Worm (Caenorhabditis elegans) whole organism, L1 larva: Measurements from ENCODE around the gene him-10.
A peak's percentile ranks its signal among the peaks of the same experiment; 100 is the strongest.

Experiments
- Y116A8C.19 ChIP-seq: sonication (generic microtip); optimal IDR thresholded peaks from 2 replicates; lab custom pipeline; 2016; ENCODE audit warnings: missing compliant biosample characterization, missing genetic modification characterization, borderline replicate concordance
- aly-2 ChIP-seq: fragments of 150-350 bp; optimal IDR thresholded peaks from 2 replicates; lab custom pipeline; 2014; ENCODE audit warnings: missing biosample characterization, missing genetic modification characterization
- ama-1 ChIP-seq: fragments of 150-350 bp; optimal IDR thresholded peaks from 2 replicates; lab custom pipeline; 2014
- blmp-1 ChIP-seq: fragments of 150-350 bp; optimal IDR thresholded peaks from 2 replicates; lab custom pipeline; 2014; ENCODE audit warnings: missing biosample characterization, missing genetic modification characterization
- ceh-63 ChIP-seq: fragments of 200-800 bp; sonication (Bioruptor generic); optimal IDR thresholded peaks from 2 replicates; lab custom pipeline; 2018; ENCODE audit warnings: mild to moderate bottlenecking, missing genetic modification characterization, missing compliant biosample characterization
- ceh-82 ChIP-seq, 3 experiments: fragments of 150-350 bp in 1 of 3; sonication (generic microtip) in 2 of 3; optimal IDR thresholded peaks; 2 replicates each; lab custom pipeline; 2014 to 2017; ENCODE audit warnings: missing biosample characterization in 3 of 3, missing genetic modification characterization in 3 of 3
- ceh-90 ChIP-seq: sonication (generic microtip); optimal IDR thresholded peaks from 2 replicates; lab custom pipeline; 2016; ENCODE audit warnings: missing genetic modification characterization, missing compliant biosample characterization
- dpl-1 ChIP-seq, 3 experiments: fragments of 150-350 bp in 2 of 3; sonication (generic microtip) in 1 of 3; optimal IDR thresholded peaks; 2 replicates each; lab custom pipeline; 2014 to 2017; ENCODE audit warnings: missing biosample characterization in 3 of 3, missing genetic modification characterization in 3 of 3, missing genetic modification reagents in 3 of 3
- dsc-1 ChIP-seq: sonication (generic microtip); optimal IDR thresholded peaks from 2 replicates; lab custom pipeline; 2016; ENCODE audit warnings: mild to moderate bottlenecking, missing genetic modification characterization, missing compliant biosample characterization
- efl-1 ChIP-seq, 4 experiments: fragments of 150-350 bp; optimal IDR thresholded peaks in 3 of 4; peaks in 1 of 4; 1 replicate in 1 of 4; 2 replicates in 3 of 4; lab custom pipeline; 2014; ENCODE audit warnings: missing biosample characterization in 2 of 4, missing genetic modification characterization in 2 of 4, missing genetic modification reagents in 2 of 4
- egl-13 ChIP-seq: sonication (generic microtip); optimal IDR thresholded peaks from 2 replicates; lab custom pipeline; 2016; ENCODE audit warnings: missing genotype, missing genetic modification reagents, missing genetic modification characterization, missing compliant biosample characterization
- elt-2 ChIP-seq: sonication (generic microtip); optimal IDR thresholded peaks from 2 replicates; lab custom pipeline; 2016; ENCODE audit warnings: missing genetic modification characterization, mild to moderate bottlenecking, inconsistent platforms, missing compliant biosample characterization, missing genetic modification reagents
- elt-3 ChIP-seq, 6 experiments: fragments of 150-350 bp in 1 of 6; sonication (generic microtip); optimal IDR thresholded peaks; 2 replicates each; lab custom pipeline; 2017 to 2018; ENCODE audit warnings: missing biosample characterization in 6 of 6, missing genetic modification characterization in 6 of 6, inconsistent platforms in 1 of 6
- fkh-10 ChIP-seq: sonication (generic microtip); optimal IDR thresholded peaks from 2 replicates; lab custom pipeline; 2017; ENCODE audit warnings: missing biosample characterization, missing genetic modification reagents, missing genetic modification characterization
- fkh-4 ChIP-seq: sonication (generic microtip); optimal IDR thresholded peaks from 2 replicates; lab custom pipeline; 2016; ENCODE audit warnings: missing compliant biosample characterization, missing genetic modification characterization, borderline replicate concordance
- hlh-4 ChIP-seq: sonication (generic microtip); optimal IDR thresholded peaks from 2 replicates; lab custom pipeline; 2016; ENCODE audit warnings: mild to moderate bottlenecking, missing genetic modification characterization, missing compliant biosample characterization
- hpl-2 ChIP-seq: fragments of 150-350 bp; optimal IDR thresholded peaks from 2 replicates; lab custom pipeline; 2014; ENCODE audit warnings: missing biosample characterization, missing genetic modification reagents, missing genetic modification characterization
- lin-14 ChIP-seq: fragments of 200-800 bp; sonication (Bioruptor generic); optimal IDR thresholded peaks from 2 replicates; lab custom pipeline; 2018; ENCODE audit warnings: mild to moderate bottlenecking, missing genetic modification characterization, moderate library complexity, missing compliant biosample characterization
- lin-35 ChIP-seq, 2 experiments: fragments of 150-350 bp; optimal IDR thresholded peaks; 2 replicates each; lab custom pipeline; 2014; ENCODE audit warnings: missing biosample characterization in 2 of 2, missing genetic modification characterization in 2 of 2, missing genetic modification reagents in 2 of 2
- lin-39 ChIP-seq: fragments of 150-350 bp; optimal IDR thresholded peaks from 2 replicates; lab custom pipeline; 2014; ENCODE audit warnings: missing biosample characterization, missing genetic modification reagents, missing genetic modification characterization
- lir-3 ChIP-seq: sonication (generic microtip); optimal IDR thresholded peaks from 2 replicates; lab custom pipeline; 2016; ENCODE audit warnings: mild to moderate bottlenecking, missing genetic modification characterization, moderate library complexity, missing compliant biosample characterization; ENCODE audit not compliant: poor library complexity
- lsy-2 ChIP-seq, 2 experiments: fragments of 150-350 bp; optimal IDR thresholded peaks; 2 replicates each; lab custom pipeline; 2014; ENCODE audit warnings: missing biosample characterization in 2 of 2, missing genetic modification characterization in 2 of 2
- mdl-1 ChIP-seq, 2 experiments: fragments of 150-350 bp; optimal IDR thresholded peaks; 2 replicates each; lab custom pipeline; 2014 to 2017; ENCODE audit warnings: missing biosample characterization in 2 of 2, missing genetic modification characterization in 2 of 2, inconsistent platforms in 1 of 2
- mef-2 ChIP-seq: fragments of 150-350 bp; optimal IDR thresholded peaks from 2 replicates; lab custom pipeline; 2014; ENCODE audit warnings: missing biosample characterization, missing genetic modification characterization
- nhr-19 ChIP-seq: fragments of 200-800 bp; sonication (Bioruptor generic); conservative IDR thresholded peaks from 2 replicates; pipeline ENCODE4 v1.3.6; 2022; ENCODE audit warnings: missing genetic modification characterization, missing compliant biosample characterization
- nhr-20 ChIP-seq: sonication (generic microtip); optimal IDR thresholded peaks from 2 replicates; lab custom pipeline; 2016; ENCODE audit warnings: mild to moderate bottlenecking, missing genetic modification characterization, missing compliant biosample characterization
- nhr-47 ChIP-seq: sonication (generic microtip); optimal IDR thresholded peaks from 2 replicates; lab custom pipeline; 2016; ENCODE audit warnings: mild to moderate bottlenecking, missing genetic modification characterization, moderate library complexity, missing compliant biosample characterization
- nhr-71 ChIP-seq: sonication (generic microtip); optimal IDR thresholded peaks from 2 replicates; lab custom pipeline; 2016; ENCODE audit warnings: mild to moderate bottlenecking, missing genetic modification characterization, moderate library complexity, missing compliant biosample characterization
- nhr-85 ChIP-seq: sonication (generic microtip); peaks from one replicate; lab custom pipeline; 2016; ENCODE audit warnings: missing genetic modification characterization, inconsistent platforms, missing compliant biosample characterization
- nhr-90 ChIP-seq: sonication (generic microtip); optimal IDR thresholded peaks from 2 replicates; lab custom pipeline; 2016; ENCODE audit warnings: mild to moderate bottlenecking, missing genetic modification characterization, missing compliant biosample characterization; ENCODE audit not compliant: poor library complexity
- pqm-1 ChIP-seq: sonication (generic microtip); optimal IDR thresholded peaks from 3 replicates; lab custom pipeline; 2017; ENCODE audit warnings: missing biosample characterization, missing genetic modification characterization
- rnt-1 ChIP-seq: sonication (generic microtip); optimal IDR thresholded peaks from 2 replicates; lab custom pipeline; 2016; ENCODE audit warnings: mild to moderate bottlenecking, missing genetic modification characterization, moderate library complexity, missing compliant biosample characterization
- skn-1 ChIP-seq: fragments of 150-350 bp; optimal IDR thresholded peaks from 2 replicates; lab custom pipeline; 2014; ENCODE audit warnings: missing biosample characterization, missing genetic modification characterization
- snpc-4 ChIP-seq: fragments of 150-350 bp; optimal IDR thresholded peaks from 2 replicates; lab custom pipeline; 2014; ENCODE audit warnings: missing biosample characterization, missing genetic modification characterization
- snu-23 ChIP-seq: sonication (generic microtip); optimal IDR thresholded peaks from 2 replicates; lab custom pipeline; 2016; ENCODE audit warnings: missing genetic modification characterization, missing compliant biosample characterization
- sox-4 ChIP-seq: sonication (generic microtip); optimal IDR thresholded peaks from 2 replicates; lab custom pipeline; 2016; ENCODE audit warnings: missing genetic modification characterization, missing compliant biosample characterization
- swsn-7 ChIP-seq: sonication (generic microtip); optimal IDR thresholded peaks from 2 replicates; lab custom pipeline; 2016; ENCODE audit warnings: missing genetic modification characterization, missing compliant biosample characterization
- tbx-2 ChIP-seq: sonication (generic microtip); optimal IDR thresholded peaks from 2 replicates; lab custom pipeline; 2016; ENCODE audit warnings: missing genetic modification characterization, missing compliant biosample characterization
- unc-130 ChIP-seq: fragments of 150-350 bp; optimal IDR thresholded peaks from 2 replicates; lab custom pipeline; 2017; ENCODE audit warnings: missing biosample characterization, missing genetic modification characterization, inconsistent platforms
- unc-30 ChIP-seq: sonication (generic microtip); optimal IDR thresholded peaks from 2 replicates; lab custom pipeline; 2017; ENCODE audit warnings: missing biosample characterization, missing genetic modification characterization
- unc-98 ChIP-seq: fragments of 200-800 bp; sonication (Bioruptor generic); IDR thresholded peaks from 2 replicates; pipeline ENCODE4 v1.3.6; 2022; ENCODE audit warnings: missing genetic modification characterization, missing compliant biosample characterization
- vab-15 ChIP-seq: sonication (generic microtip); optimal IDR thresholded peaks from 2 replicates; lab custom pipeline; 2017; ENCODE audit warnings: missing genotype, mild to moderate bottlenecking, missing genetic modification characterization, missing compliant biosample characterization
- xbp-1 ChIP-seq: sonication (generic microtip); optimal IDR thresholded peaks from 2 replicates; lab custom pipeline; 2016; ENCODE audit warnings: missing genetic modification characterization, missing compliant biosample characterization
- ztf-11 ChIP-seq, 2 experiments: sonication (generic microtip); optimal IDR thresholded peaks; 2 replicates each; lab custom pipeline; 2016 to 2017; ENCODE audit warnings: missing genetic modification characterization in 2 of 2, missing biosample characterization in 1 of 2, missing compliant biosample characterization in 1 of 2

him-10 gene

DNA sequence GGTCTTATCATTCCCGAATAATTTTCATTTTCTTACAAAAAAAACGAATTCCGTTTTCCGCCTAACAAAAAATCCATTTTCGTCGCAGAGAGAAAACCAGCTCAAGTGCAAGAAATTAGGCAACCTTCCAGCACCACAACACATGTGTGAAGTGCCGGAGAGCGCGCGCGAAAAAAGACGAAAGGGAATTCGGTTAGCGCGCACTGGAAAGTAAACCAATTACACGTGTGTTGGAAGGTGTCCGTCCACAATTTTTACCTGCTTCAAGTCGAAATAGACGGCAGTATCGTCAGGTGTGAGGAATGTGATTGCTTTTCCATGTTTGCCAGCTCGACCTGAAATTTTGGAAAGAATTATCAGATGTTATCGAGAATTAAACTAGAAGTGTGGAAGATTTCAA, 31.6 kb downstream of the him-10 start:
- TF ChIP-seq aly-2 (tag; lab: Kevin White, UChicago) (no peak), fkh-4 (tag; lab: Kevin White, UChicago) (no peak), fkh-10 (GFP tag; lab: Kevin White, UChicago) (no peak), blmp-1 (tag; lab: Kevin White, UChicago) (peak; percentile 22)
- TF ChIP-seq, all 84 proteins: peak for 1

- TF ChIP-seq nhr-47 (peak; percentile 11), hlh-4 (tag; lab: Kevin White, UChicago) (no peak), swsn-7 (tag; lab: Kevin White, UChicago) (peak; percentile 13), efl-1 (optimal IDR thresholded peaks at IDR 0.05; lab: Kevin White, UChicago) (no peak), efl-1 (GFP tag; optimal IDR thresholded peaks at IDR 0.05 in 1 of 2; lab: Kevin White, UChicago) (peak in 1 of 2 experiments; percentile 67), nhr-71 (tag; lab: Kevin White, UChicago) (peak; percentile 31), lin-35 (GFP tag; optimal IDR thresholded peaks at IDR 0.05; lab: Kevin White, UChicago) (peak in 1 of 2 experiments; percentile 63), unc-130 (tag; lab: Kevin White, UChicago) (peak; percentile 39), lsy-2 (tag; optimal IDR thresholded peaks at IDR 0.05; lab: Kevin White, UChicago) (peak in 1 of 2 experiments; percentile 41), fkh-10 (GFP tag; lab: Kevin White, UChicago) (no peak), blmp-1 (tag; lab: Kevin White, UChicago) (peak; percentile 74), nhr-90 (tag; lab: Kevin White, UChicago) (peak; percentile 45), ceh-63 (GFP tag; lab: Kevin White, UChicago) (no peak), rnt-1 (tag; lab: Kevin White, UChicago) (peak; percentile 58), nhr-85 (tag; lab: Kevin White, UChicago) (peak; percentile 72), aly-2 (tag; lab: Kevin White, UChicago) (no peak), hpl-2 (GFP tag; lab: Kevin White, UChicago) (no peak), mdl-1 (tag; optimal IDR thresholded peaks at IDR 0.05; lab: Kevin White, UChicago) (peak in 1 of 2 experiments; percentile 9), snu-23 (GFP tag; lab: Kevin White, UChicago) (peak; percentile 44), elt-2 (peak; percentile 67), nhr-20 (tag; lab: Kevin White, UChicago) (peak; percentile 41), egl-13 (tag; lab: Kevin White, UChicago) (no peak), mef-2 (no peak), vab-15 (tag; lab: Kevin White, UChicago) (peak; percentile 18), lin-14 (GFP tag; lab: Kevin White, UChicago) (peak; percentile 47), ceh-90 (tag; lab: Kevin White, UChicago) (no peak), elt-3 (tag; optimal IDR thresholded peaks at IDR 0.05; lab: Kevin White, UChicago) (peak in 5 of 6 experiments; percentile 71 to 99 (median 83))
Observed at ce11 chrIII:5835163-5835871, 32.3 kb downstream of the him-10 start.

DNA sequence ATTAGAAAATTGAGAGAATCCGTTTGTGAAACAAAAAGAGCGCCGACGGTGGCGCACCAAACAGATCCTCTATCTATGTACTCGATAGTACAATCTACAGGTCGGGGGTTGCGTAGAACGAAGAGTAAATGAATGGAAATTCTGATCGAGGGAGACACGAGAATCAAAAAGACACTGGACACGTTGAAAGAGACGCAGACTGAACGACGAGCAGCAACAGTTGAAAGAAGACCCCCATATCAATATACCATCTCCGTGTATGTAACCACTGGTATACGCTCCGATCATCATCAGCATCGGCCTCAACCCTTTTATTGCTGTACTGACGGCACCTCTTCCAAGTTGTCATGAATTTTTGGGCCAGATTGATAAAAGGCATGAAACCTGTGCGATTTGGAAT, 33.2 kb downstream of the him-10 start:
- TF ChIP-seq pqm-1 (tag; lab: Kevin White, UChicago) (no peak), nhr-20 (tag; lab: Kevin White, UChicago) (peak; percentile 16), sox-4 (tag; lab: Kevin White, UChicago) (no peak), efl-1 (optimal IDR thresholded peaks at IDR 0.05; lab: Kevin White, UChicago) (no peak), efl-1 (GFP tag; optimal IDR thresholded peaks at IDR 0.05 in 1 of 2; lab: Kevin White, UChicago) (peak in 1 of 2 experiments; percentile 89), xbp-1 (tag; lab: Kevin White, UChicago) (no peak), mdl-1 (tag; optimal IDR thresholded peaks at IDR 0.05; lab: Kevin White, UChicago) (no peak), nhr-19 (GFP tag; lab: Robert Waterston, UW) (no peak; the same call in 1 of the 2 replicates), lin-35 (GFP tag; optimal IDR thresholded peaks at IDR 0.05; lab: Kevin White, UChicago) (no peak), snpc-4 (tag; lab: Kevin White, UChicago) (no peak), ceh-63 (GFP tag; lab: Kevin White, UChicago) (no peak), rnt-1 (tag; lab: Kevin White, UChicago) (no peak), lir-3 (tag; lab: Kevin White, UChicago) (no peak), lsy-2 (tag; optimal IDR thresholded peaks at IDR 0.05; lab: Kevin White, UChicago) (no peak), nhr-85 (tag; lab: Kevin White, UChicago) (peak; percentile 80), dpl-1 (GFP tag; optimal IDR thresholded peaks at IDR 0.05; lab: Kevin White, UChicago) (no peak), dsc-1 (no peak), lin-14 (GFP tag; lab: Kevin White, UChicago) (peak; percentile 55), lin-39 (tag; lab: Kevin White, UChicago) (no peak), ama-1 (lab: Kevin White, UChicago) (peak; percentile 38), skn-1 (tag; lab: Kevin White, UChicago) (no peak), unc-98 (no peak), nhr-71 (tag; lab: Kevin White, UChicago) (peak; percentile 38), snu-23 (GFP tag; lab: Kevin White, UChicago) (no peak), unc-30 (tag; lab: Kevin White, UChicago) (no peak), ceh-82 (tag; optimal IDR thresholded peaks at IDR 0.05; lab: Kevin White, UChicago) (peak in 1 of 3 experiments; percentile 8), tbx-2 (tag; lab: Kevin White, UChicago) (no peak), Y116A8C.19 (tag; lab: Kevin White, UChicago) (no peak), ztf-11 (tag; optimal IDR thresholded peaks at IDR 0.05; lab: Kevin White, UChicago) (no peak), elt-2 (no peak)
